Fruit fly (Drosophila melanogaster) ovary, adult (tissue): ENCODE measurements around the gene pll.
A peak's percentile ranks its signal among the peaks of the same experiment; 100 is the strongest.

Experiments used
- CG17801 ChIP-seq: fragments of 200-800 bp; optimal IDR thresholded peaks from 2 replicates; lab custom pipeline; 2019; ENCODE audit warnings: missing biosample characterization, mild to moderate bottlenecking, missing genetic modification characterization, moderate library complexity; ENCODE audit not compliant: partially characterized antibody

pll gene

DNA sequence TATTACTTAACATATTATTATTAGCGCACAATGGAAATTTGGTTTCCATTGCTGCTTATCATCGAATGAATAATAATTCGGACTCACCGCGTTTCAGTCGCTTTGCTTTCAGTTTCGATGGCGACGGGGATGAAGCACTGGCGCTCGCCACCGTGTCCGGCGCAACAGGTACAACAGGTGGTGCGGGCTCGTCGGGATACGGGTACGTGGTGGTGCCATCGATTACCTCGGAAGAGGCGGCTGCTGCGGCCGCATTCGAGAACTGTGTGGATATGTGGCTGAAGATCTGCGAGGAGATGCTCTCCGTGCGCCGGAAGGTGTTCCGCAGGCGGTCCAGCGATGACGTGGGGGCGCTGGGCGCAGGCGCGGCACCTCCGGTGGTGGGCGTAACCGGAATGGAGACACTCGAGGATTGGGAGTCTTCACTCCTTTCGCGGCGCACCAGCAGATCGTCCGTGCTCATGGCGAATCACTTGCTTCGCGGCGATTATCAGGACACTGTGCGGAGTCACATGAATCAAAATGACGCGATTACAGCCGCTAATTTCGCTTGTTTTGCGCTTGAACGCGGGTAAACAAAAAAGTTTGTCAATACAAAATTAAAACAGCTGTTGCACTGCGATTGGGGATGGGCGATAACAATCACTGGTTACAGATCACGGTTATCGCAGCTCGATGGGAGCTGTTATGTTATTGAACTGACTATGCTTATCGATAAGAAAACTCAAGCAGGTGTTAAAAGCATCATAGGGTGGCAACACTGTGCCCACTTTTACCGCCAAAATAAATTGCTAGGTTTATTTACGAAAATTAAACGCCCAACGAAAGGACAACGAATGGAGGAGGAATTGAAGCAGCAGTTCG is 14.3 kb downstream of the pll start, which contains the start of the genes CG31064 and PolA2:
Gene CG31064 (minus strand): TSS at position 648 of the 864 bp plus-strand sequence.
Gene PolA2 (plus strand): TSS at position 726 of the 864 bp plus-strand sequence.
- peak; percentile 5 for TF ChIP-seq CG17801

DNA sequence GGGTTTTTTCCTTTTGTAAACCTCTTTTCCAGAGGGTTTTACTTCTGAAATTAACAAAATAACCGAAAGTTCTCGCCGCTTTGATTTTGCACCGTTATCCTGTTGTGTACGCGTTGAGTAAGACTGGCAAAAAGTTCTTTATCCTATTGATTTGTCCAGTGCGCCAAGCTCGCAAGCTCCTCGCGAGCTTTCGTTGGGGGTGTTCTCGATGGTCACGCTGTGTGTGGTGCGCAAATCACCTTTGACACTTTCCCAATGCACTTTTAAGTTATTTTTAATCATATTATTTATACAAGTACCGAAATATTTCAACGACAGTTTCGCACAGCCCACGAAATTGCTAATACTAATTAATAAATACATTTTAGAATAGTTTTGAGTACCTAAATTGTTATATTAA is 15.0 kb downstream of the pll start:
- TF ChIP-seq CG17801 = no peak

DNA sequence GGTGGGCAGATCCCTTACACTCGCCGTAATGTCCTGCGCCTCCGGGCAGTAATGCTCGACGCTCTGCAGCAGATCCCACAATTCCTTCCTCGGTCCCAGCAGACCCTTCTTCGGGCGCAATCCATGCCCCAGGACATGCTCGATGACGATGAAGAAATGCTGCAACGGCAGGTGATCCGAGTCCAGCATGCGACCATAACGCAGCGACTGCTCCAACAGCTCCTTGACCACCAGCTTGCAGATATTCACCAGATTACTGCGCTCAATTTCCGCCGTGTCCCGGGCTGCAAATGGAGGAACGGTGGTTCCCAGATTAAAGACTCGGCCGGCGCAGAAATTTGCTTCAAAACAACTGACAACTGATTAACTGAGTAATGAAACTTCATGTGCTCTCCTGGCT is 19.6 kb downstream of the pll start, which contains the start of gene CG31068:
Gene CG31068 (plus strand): TSS at position 301 of the 400 bp plus-strand sequence.
- TF ChIP-seq CG17801 = no peak

DNA sequence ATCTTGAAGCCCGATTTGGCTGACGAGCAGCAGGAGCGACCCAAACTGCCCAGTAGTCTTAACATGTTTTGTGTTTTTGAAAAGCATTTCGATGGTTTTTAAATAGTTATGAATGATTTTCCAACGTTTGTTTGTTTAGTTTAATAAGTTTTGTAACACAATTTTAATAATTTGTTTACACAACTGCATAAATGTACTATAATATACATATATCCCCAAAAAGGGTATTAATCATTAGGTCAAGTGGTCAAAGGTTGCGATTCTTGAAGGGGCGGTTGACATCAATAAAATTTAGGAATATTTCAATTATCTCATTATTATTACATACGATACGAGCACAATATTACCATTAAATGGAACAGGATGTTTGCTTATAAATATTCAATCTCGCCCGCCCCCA is 23.6 kb downstream of the pll start, which contains the start of gene CG42814:
Gene CG42814 (minus strand): TSS at position 101 of the 400 bp plus-strand sequence.
- TF ChIP-seq CG17801 = no peak

DNA sequence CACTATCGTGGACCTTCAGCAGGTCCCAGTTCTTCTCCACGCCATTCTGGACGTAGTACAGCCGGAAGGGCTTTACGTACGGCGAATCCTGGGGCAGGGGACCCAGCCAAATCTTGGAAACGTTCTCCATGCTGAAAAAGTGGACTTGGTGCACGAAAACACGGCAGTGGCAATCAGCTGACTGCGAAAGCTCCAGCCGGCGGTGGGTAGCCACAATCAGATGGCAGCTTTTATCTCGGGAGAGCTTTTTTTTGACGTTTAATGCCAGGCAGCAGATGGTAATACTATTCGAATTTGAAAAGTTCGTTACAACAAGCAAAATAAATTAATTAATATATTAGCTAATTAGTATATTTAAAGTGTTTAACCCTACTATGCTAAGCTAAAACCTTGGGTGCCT is 24.6 kb downstream of the pll start, which contains the start of gene CG42813:
Gene CG42813 (minus strand): TSS at position 220 of the 400 bp plus-strand sequence.
- no peak for TF ChIP-seq CG17801

DNA sequence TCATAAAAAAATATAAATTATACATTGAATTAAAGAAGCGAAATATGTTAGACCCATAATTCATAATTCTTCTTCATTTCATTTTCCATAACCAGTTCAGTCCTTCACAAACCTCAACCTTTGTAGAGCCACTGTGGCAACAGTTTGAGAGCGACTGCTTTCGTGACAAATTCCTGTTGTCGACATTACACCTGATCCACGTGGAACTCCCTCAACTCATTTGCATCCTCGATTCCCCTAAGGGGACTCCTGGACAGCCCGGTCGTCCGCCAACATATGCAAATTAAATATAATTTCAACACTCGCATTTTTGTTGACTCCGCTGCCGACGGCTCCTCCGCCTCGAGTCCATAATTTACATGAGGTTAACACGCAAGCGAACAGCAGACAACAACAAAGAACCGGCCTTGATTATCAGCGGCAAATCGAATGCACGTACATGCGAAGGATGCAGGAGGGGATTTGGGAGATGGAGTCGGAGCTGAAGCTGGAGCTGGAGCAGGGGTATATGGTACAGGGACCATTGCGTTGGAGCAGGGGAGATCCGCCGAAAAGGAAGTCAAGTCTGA is 26.8 kb downstream of the pll start:
- TF ChIP-seq CG17801 = no peak

DNA sequence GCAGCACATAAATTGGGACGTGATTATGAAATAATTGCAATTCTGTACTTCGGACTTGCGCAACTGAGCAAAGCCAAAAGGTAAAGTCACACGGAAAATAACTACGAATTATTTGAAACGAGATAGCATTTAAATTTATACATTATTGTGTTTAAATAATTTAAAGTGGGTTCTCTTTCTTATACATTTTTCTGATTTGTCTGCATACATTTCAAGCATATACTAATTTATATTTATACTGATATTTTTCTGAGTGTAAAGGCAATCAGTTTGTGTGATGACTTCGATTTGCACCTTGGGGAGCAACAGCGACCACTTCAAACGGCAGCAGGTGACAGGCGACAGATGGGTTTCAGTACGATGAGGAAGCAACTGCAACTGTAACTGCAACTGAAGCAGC is 27.5 kb downstream of the pll start:
- no peak for TF ChIP-seq CG17801

DNA sequence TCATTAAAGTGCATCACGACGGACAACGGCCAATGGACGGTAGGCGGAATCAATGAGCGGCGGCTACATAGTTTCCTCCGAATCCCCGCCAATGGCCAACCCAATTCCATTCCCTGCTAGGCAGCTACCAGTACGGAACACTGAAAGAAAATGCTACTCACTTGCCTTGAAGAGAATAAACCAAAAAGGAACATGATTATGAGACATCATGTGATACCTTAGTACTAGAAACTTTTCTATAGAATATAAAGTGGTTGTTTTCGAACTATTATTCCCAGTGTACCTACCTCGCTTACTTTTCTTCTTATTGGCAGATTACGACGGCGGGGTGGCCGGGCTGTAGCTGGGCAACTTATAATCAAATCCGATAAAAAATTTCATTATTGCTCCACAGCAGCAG is 28.3 kb downstream of the pll start:
- no peak for TF ChIP-seq CG17801

DNA sequence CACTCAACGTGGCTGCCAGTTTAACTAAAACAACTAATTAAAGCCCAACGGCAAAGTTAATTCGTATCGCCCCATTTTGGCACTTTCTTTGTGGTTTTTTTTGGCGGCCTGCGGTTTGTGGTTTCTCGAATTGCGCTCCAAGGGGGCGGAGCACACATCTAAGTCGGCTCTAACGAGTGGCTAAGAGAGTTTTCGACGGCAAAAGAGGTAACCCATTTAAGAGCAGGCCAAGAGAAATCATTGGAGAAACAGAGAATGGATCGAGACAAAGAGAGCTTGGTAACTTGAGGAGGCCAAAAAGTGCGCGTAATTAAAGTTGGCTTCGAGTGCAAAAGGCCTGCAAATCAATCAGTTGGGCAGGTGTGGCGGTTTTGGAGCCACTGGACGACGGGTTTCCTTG is 30.0 kb downstream of the pll start:
- no peak for TF ChIP-seq CG17801

DNA sequence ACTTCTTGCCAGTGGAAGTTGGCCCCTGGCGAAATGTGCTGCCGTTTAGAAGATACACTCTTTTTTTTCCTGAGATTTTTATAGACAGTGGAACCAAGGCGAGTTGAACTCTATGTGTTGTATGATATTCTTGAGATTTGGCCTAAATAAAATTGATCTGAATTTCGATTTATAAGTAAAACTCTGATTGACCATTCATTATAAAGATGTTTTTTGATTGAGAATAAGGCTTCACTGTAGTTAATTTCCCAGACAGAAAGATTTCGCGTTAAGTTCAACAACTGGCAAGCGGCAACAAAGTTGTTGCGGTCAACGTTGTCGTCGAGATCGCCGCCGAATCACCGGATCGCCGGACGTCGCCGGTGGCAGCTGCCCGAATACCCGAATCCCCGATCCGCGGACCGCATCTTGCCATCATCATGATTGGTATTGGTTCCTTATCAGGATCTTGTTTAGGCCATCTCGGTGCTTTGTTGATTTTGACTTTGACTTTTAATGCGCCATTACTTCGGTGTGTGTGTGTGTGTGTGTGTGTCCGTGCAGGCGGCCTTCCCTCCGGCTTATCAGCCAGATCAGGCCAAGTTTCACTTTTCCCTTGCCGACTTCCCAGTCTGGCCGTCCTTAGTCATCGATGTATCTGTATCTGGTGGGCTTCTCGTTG is 30.8 kb downstream of the pll start:
- TF ChIP-seq CG17801 = no peak

DNA sequence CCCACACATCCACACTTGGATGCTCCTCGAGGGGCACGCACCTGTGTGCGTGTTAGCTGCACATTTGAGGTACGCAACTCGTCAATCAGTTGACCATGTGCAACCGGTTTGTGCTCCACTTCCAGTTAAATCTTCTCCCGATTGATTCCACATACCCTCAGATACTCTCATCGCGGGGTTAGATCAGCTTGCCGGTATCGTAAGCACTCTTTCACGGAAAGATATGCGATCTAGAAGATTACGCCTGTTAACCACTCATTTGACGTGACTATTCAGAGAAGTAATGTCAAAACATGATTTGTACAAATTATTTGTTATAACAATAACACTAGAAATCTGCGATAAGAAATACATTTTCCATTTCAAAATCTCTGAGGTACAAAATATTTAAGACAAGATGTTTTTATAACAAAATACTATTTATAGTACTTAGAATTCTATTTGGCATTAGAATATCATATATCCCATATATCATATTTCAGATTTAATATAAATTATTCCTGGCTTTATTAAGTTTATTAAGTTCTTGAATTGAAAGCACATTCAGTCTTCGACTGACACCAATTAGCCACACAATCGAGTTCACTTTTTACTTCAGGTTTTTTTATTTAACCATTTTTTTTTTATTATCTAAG is 32.0 kb downstream of the pll start:
- TF ChIP-seq CG17801 = no peak

DNA sequence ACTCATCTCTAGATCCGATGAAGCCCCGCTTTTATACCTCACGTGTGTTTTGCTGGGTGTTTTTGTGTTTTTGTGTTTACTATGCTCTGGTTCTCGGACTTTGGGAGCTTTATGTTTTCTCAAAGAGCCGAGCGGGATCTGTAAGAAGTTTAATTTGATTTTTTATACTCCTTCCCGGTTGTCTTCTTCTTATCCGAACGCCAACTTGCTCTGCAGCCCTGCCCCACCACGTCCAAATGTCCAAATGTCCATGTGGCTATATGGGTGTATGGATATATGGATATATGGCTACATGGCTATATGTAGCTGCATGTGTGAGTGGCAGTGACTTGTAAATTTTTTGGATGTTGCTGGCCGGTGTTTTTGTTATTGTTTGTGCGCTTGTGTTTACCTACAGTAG is 34.2 kb downstream of the pll start:
- TF ChIP-seq CG17801 = no peak

DNA sequence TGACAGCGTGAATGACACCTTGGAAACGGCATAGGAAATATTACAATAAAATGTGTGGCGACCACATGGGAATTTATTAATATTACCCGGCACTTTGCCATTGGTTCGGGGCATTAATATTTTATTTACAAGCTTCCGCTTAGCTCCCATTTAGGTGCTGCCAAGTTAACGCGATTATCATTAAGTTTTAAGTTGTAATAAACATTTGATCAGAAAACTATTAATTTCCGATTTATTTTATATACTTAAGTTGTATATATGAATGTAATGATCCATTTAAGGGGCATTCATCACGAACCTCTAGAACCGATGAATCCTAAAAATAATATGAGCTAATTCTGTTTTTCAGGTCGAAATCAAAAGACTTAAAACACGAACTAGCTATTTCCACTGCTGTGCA is 34.7 kb downstream of the pll start:
- no peak for TF ChIP-seq CG17801

DNA sequence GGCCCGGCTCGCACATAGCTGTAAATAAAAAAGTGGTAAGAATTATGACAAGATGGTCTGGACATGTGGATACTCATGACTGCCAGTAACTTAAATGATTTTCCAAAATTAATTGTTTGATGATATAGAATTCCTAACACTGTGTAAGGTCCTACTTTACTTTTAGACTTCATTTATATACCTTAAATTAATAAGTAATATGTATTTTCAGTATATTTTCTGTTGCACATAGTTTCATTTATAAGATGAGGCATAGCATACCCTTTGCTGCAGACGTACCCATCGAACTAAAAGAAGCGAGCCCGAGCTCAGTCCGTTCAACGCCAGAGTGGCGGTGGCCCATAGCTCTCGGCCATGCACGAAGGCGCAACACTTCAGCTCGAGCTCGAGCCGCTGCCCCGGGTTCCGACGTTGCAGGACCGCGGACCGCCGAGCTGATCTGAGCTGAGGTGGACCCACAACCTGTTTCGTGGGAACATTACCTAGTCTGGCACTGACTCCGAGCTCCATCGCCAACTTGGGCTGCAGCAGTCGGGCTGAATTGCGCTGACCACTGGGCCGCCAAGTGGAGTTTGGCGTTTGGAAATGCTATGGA is 35.4 kb downstream of the pll start:
- no peak for TF ChIP-seq CG17801

DNA sequence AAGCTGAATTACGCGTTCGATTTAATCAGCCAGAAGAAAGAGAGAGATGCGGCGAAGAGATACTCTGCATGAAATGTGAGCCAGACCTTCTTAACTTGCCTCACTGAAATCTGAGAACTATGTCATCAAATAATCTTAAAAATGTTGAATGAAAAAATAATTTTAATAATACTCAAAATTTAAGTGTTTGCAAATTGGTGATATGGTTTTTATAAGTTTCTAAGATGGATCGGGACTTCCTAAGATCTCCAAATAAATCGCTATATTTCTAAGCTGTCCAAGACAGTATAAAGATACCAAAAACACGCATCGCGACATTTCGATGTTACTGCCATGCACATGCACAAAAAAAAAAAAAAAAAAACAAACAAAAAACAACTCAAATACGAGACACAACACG is 38.0 kb downstream of the pll start:
- no peak for TF ChIP-seq CG17801

DNA sequence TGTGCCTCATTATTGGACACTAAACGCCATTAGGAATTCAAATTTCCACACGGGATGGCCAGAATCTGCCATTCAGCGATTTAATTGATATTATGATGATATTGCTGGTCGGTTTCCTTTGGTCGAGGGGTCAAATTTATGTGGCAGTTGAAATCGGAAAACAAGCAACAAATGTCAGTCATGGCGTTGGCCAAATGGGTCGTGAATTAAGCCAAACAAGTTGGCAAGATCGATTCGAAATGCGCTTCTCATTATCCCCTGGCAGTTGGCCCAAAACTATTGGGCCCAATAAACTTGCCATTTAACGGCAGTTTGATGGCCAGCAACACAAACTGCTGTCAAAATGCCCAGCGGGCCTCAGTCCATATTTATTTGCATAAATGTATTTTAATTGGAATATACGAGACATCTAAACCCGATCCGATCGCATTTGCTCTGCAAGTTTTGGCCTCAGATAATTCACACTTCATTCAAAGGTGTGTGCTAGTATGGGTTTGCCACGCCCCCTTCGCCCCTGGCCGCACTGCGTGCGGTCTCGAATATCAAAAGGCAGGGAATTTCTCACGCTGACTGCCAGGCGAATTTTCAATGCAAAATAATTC is 39.9 kb downstream of the pll start:
- TF ChIP-seq CG17801 = no peak
